Worm (Caenorhabditis elegans) whole organism, L2 larva: ENCODE data around the gene T04A6.2.

Experiments
- C34F6.9 ChIP-seq: fragments of 150-350 bp; optimal IDR thresholded peaks from 2 replicates; lab custom pipeline; 2014; ENCODE audit warnings: missing biosample characterization, missing genetic modification characterization
- F13H6.1 ChIP-seq: sonication (generic microtip); optimal IDR thresholded peaks from 2 replicates; lab custom pipeline; 2016; ENCODE audit warnings: missing genetic modification characterization, missing compliant biosample characterization
- R02D3.7 ChIP-seq: fragments of 150-350 bp; optimal IDR thresholded peaks from 2 replicates; lab custom pipeline; 2014; ENCODE audit warnings: missing biosample characterization, missing genetic modification characterization
- Y55F3AM.14 ChIP-seq: fragments of 200-800 bp; sonication (Bioruptor generic); optimal IDR thresholded peaks from 2 replicates; lab custom pipeline; 2018; ENCODE audit warnings: mild to moderate bottlenecking, missing genetic modification characterization, missing compliant biosample characterization
- ZK546.5 ChIP-seq: sonication (generic microtip); optimal IDR thresholded peaks from 2 replicates; lab custom pipeline; 2017; ENCODE audit warnings: missing biosample characterization, missing genetic modification characterization
- aly-2 ChIP-seq: fragments of 150-350 bp; optimal IDR thresholded peaks from 2 replicates; lab custom pipeline; 2014; ENCODE audit warnings: missing biosample characterization, missing genetic modification characterization
- ama-1 ChIP-seq: fragments of 150-350 bp; optimal IDR thresholded peaks from 2 replicates; lab custom pipeline; 2018; ENCODE audit warnings: inconsistent platforms
- blmp-1 ChIP-seq: sonication (generic microtip); optimal IDR thresholded peaks from 2 replicates; lab custom pipeline; 2017; ENCODE audit warnings: missing genetic modification characterization, mild to moderate bottlenecking, missing compliant biosample characterization, antibody characterized with exemption, moderate library complexity; ENCODE audit not compliant: insufficient read depth
- crh-2 ChIP-seq: sonication (generic microtip); optimal IDR thresholded peaks from 2 replicates; lab custom pipeline; 2017; ENCODE audit warnings: missing biosample characterization, missing genetic modification characterization
- dmd-4 ChIP-seq: sonication (generic microtip); optimal IDR thresholded peaks from 2 replicates; lab custom pipeline; 2017; ENCODE audit warnings: missing biosample characterization, missing genetic modification characterization
- egl-27 ChIP-seq: sonication (generic microtip); optimal IDR thresholded peaks from 3 replicates; lab custom pipeline; 2017; ENCODE audit warnings: missing biosample characterization, missing genetic modification reagents, missing genetic modification characterization
- elt-1 ChIP-seq: fragments of 150-350 bp; optimal IDR thresholded peaks from 2 replicates; lab custom pipeline; 2014; ENCODE audit warnings: missing biosample characterization, missing genetic modification characterization
- elt-3 ChIP-seq: sonication (generic microtip); optimal IDR thresholded peaks from 2 replicates; lab custom pipeline; 2017; ENCODE audit warnings: missing biosample characterization, missing genetic modification characterization
- fos-1 ChIP-seq: fragments of 150-350 bp; optimal IDR thresholded peaks from 2 replicates; lab custom pipeline; 2014; ENCODE audit warnings: missing biosample characterization, missing genetic modification characterization
- gmeb-1 ChIP-seq: fragments of 150-350 bp; optimal IDR thresholded peaks from 2 replicates; lab custom pipeline; 2014; ENCODE audit warnings: missing biosample characterization, missing genetic modification characterization
- lin-11 ChIP-seq: fragments of 150-350 bp; sonication (generic microtip); optimal IDR thresholded peaks from 2 replicates; lab custom pipeline; 2014; ENCODE audit warnings: missing biosample characterization, missing genetic modification characterization, inconsistent platforms, mixed read lengths
- lin-13 ChIP-seq: fragments of 150-350 bp; optimal IDR thresholded peaks from 2 replicates; lab custom pipeline; 2014; ENCODE audit warnings: missing biosample characterization, missing genetic modification reagents, missing genetic modification characterization
- lin-39 ChIP-seq: fragments of 150-350 bp; optimal IDR thresholded peaks from 2 replicates; lab custom pipeline; 2014; ENCODE audit warnings: missing biosample characterization, missing genetic modification reagents, missing genetic modification characterization
- lsy-2 ChIP-seq, 2 experiments: fragments of 150-350 bp in 1 of 2; sonication (generic microtip) in 1 of 2; optimal IDR thresholded peaks; 2 replicates each; lab custom pipeline; 2014 to 2017; ENCODE audit warnings: missing biosample characterization in 2 of 2, missing genetic modification characterization in 2 of 2
- mdl-1 ChIP-seq, 2 experiments: fragments of 150-350 bp in 1 of 2; sonication (generic microtip) in 1 of 2; optimal IDR thresholded peaks; 2 replicates each; lab custom pipeline; 2017; ENCODE audit warnings: missing biosample characterization in 2 of 2, missing genetic modification characterization in 2 of 2
- nhr-10 ChIP-seq: sonication (generic microtip); optimal IDR thresholded peaks from 2 replicates; lab custom pipeline; 2017; ENCODE audit warnings: missing biosample characterization, missing genetic modification characterization
- nhr-11 ChIP-seq: fragments of 150-350 bp; optimal IDR thresholded peaks from 2 replicates; lab custom pipeline; 2014; ENCODE audit warnings: missing biosample characterization, missing genetic modification characterization
- nhr-12 ChIP-seq: fragments of 150-350 bp; optimal IDR thresholded peaks from 2 replicates; lab custom pipeline; 2014; ENCODE audit warnings: missing biosample characterization, missing genetic modification characterization
- nhr-129 ChIP-seq: fragments of 150-350 bp; optimal IDR thresholded peaks from 2 replicates; lab custom pipeline; 2014; ENCODE audit warnings: missing biosample characterization, missing genetic modification characterization
- nhr-25 ChIP-seq: fragments of 150-350 bp; sonication (generic microtip); optimal IDR thresholded peaks from 3 replicates; lab custom pipeline; 2014; ENCODE audit warnings: missing biosample characterization, missing genetic modification characterization
- nhr-6 ChIP-seq: fragments of 150-350 bp; optimal IDR thresholded peaks from 2 replicates; lab custom pipeline; 2014; ENCODE audit warnings: missing biosample characterization, missing genetic modification characterization
- nhr-77 ChIP-seq: fragments of 150-350 bp; optimal IDR thresholded peaks from 2 replicates; lab custom pipeline; 2014; ENCODE audit warnings: missing biosample characterization, missing genetic modification characterization
- peb-1 ChIP-seq: fragments of 150-350 bp; optimal IDR thresholded peaks from 2 replicates; lab custom pipeline; 2014; ENCODE audit warnings: missing biosample characterization, missing genetic modification characterization
- skn-1 ChIP-seq: sonication (generic microtip); optimal IDR thresholded peaks from 2 replicates; lab custom pipeline; 2017; ENCODE audit warnings: missing biosample characterization, missing genetic modification characterization
- sma-3 ChIP-seq: sonication (generic microtip); optimal IDR thresholded peaks from 2 replicates; lab custom pipeline; 2016; ENCODE audit warnings: missing genetic modification reagents, missing genetic modification characterization, missing compliant biosample characterization
- sma-9 ChIP-seq, 2 experiments: fragments of 150-350 bp in 1 of 2; sonication (generic microtip) in 1 of 2; optimal IDR thresholded peaks; 2 replicates each; lab custom pipeline; 2014 to 2016; ENCODE audit warnings: missing genetic modification characterization in 2 of 2, mild to moderate bottlenecking in 1 of 2, missing biosample characterization in 1 of 2, missing compliant biosample characterization in 1 of 2, missing genetic modification reagents in 1 of 2, moderate library complexity in 1 of 2
- snpc-4 ChIP-seq: fragments of 150-350 bp; optimal IDR thresholded peaks from 2 replicates; lab custom pipeline; 2014; ENCODE audit warnings: missing biosample characterization, missing genetic modification characterization
- unc-55 ChIP-seq: fragments of 150-350 bp; sonication (generic microtip); optimal IDR thresholded peaks from 3 replicates; lab custom pipeline; 2014; ENCODE audit warnings: missing biosample characterization, missing genetic modification reagents, missing genetic modification characterization
- zag-1 ChIP-seq: fragments of 150-350 bp; optimal IDR thresholded peaks from 2 replicates; lab custom pipeline; 2014; ENCODE audit warnings: missing biosample characterization, missing genetic modification characterization
- ztf-1 ChIP-seq: fragments of 200-800 bp; sonication (Bioruptor generic); conservative IDR thresholded peaks from 2 replicates; pipeline ENCODE4 v1.3.6; 2022; ENCODE audit warnings: missing genetic modification characterization, missing compliant biosample characterization
- ztf-11 ChIP-seq: sonication (generic microtip); optimal IDR thresholded peaks from 2 replicates; lab custom pipeline; 2017; ENCODE audit warnings: missing biosample characterization, missing genetic modification characterization

Gene T04A6.2

ce11 chrIII:7622922-7623321, 8.3 kb downstream of the T04A6.2 start:
- no peak for TF ChIP-seq elt-3 (tag; lab: Kevin White, UChicago)
- no peak for TF ChIP-seq peb-1 (tag; lab: Kevin White, UChicago)
- TF ChIP-seq gmeb-1 = no peak
- no peak for TF ChIP-seq nhr-12 (tag; lab: Kevin White, UChicago)
- TF ChIP-seq fos-1 (tag; lab: Kevin White, UChicago) = peak; percentile 41
- TF ChIP-seq unc-55 (GFP tag; lab: Kevin White, UChicago) = no peak
- no peak for TF ChIP-seq nhr-6 (tag; lab: Kevin White, UChicago)
- TF ChIP-seq sma-9 (GFP tag; optimal IDR thresholded peaks at IDR 0.05; lab: Kevin White, UChicago) = peak; percentile 47
- TF ChIP-seq sma-9 (tag; optimal IDR thresholded peaks at IDR 0.05; lab: Kevin White, UChicago) = no peak
- no peak for TF ChIP-seq lin-39 (tag; lab: Kevin White, UChicago)
- peak; percentile 20 for TF ChIP-seq sma-3 (GFP tag; lab: Kevin White, UChicago)
- TF ChIP-seq nhr-25 (tag; lab: Kevin White, UChicago) = no peak
- TF ChIP-seq crh-2 (tag; lab: Kevin White, UChicago) = no peak
- no peak for TF ChIP-seq egl-27
- TF ChIP-seq ztf-11 (tag; lab: Kevin White, UChicago) = no peak
- TF ChIP-seq mdl-1 (tag; optimal IDR thresholded peaks at IDR 0.05; lab: Kevin White, UChicago) = no peak
- TF ChIP-seq blmp-1 (tag; lab: Kevin White, UChicago) = no peak
- no peak for TF ChIP-seq dmd-4
- no peak for TF ChIP-seq nhr-10 (tag; lab: Kevin White, UChicago)
- TF ChIP-seq, all 48 proteins: peak for 3

ce11 chrIII:7625086-7625485, 10.5 kb downstream of the T04A6.2 start, which contains the start of gene fbn-1:
TSS of gene fbn-1 (plus strand) at chrIII:7625386.
- TF ChIP-seq peb-1 (tag; lab: Kevin White, UChicago) (no peak), nhr-25 (tag; lab: Kevin White, UChicago) (no peak), zag-1 (tag; lab: Kevin White, UChicago) (no peak), nhr-129 (tag; lab: Kevin White, UChicago) (no peak), nhr-77 (no peak), lin-13 (no peak), gmeb-1 (no peak), Y55F3AM.14 (GFP tag; lab: Kevin White, UChicago) (no peak), F13H6.1 (no peak), C34F6.9 (tag; lab: Kevin White, UChicago) (no peak), skn-1 (no peak), nhr-10 (tag; lab: Kevin White, UChicago) (no peak)

- TF ChIP-seq ztf-1 (GFP tag; lab: Robert Waterston, UW) (no peak), ztf-11 (tag; lab: Kevin White, UChicago) (no peak), snpc-4 (tag; lab: Kevin White, UChicago) (no peak), nhr-129 (tag; lab: Kevin White, UChicago) (no peak), blmp-1 (tag; lab: Kevin White, UChicago) (no peak), ZK546.5 (no peak), lin-11 (tag; lab: Kevin White, UChicago) (no peak), Y55F3AM.14 (GFP tag; lab: Kevin White, UChicago) (no peak), lin-13 (no peak), aly-2 (tag; lab: Kevin White, UChicago) (no peak), nhr-11 (no peak), gmeb-1 (no peak)
Measured at ce11 chrIII:7641337-7641736, 26.7 kb downstream of the T04A6.2 start.

ce11 chrIII:7642015-7642414, 27.4 kb downstream of the T04A6.2 start:
- TF ChIP-seq crh-2 (tag; lab: Kevin White, UChicago) (peak; percentile 13), sma-9 (GFP tag; optimal IDR thresholded peaks at IDR 0.05; lab: Kevin White, UChicago) (peak; percentile 56), sma-9 (tag; optimal IDR thresholded peaks at IDR 0.05; lab: Kevin White, UChicago) (no peak), ama-1 (lab: Kevin White, UChicago) (peak; percentile 43), zag-1 (tag; lab: Kevin White, UChicago) (no peak), lsy-2 (tag; optimal IDR thresholded peaks at IDR 0.05; lab: Kevin White, UChicago) (peak; percentile 16 to 55), gmeb-1 (peak; percentile 44), elt-1 (tag; lab: Kevin White, UChicago) (no peak), mdl-1 (tag; optimal IDR thresholded peaks at IDR 0.05; lab: Kevin White, UChicago) (peak; percentile 10 to 71), nhr-25 (tag; lab: Kevin White, UChicago) (peak; percentile 14), fos-1 (tag; lab: Kevin White, UChicago) (peak; percentile 28), R02D3.7 (no peak), egl-27 (no peak), nhr-129 (tag; lab: Kevin White, UChicago) (peak; percentile 54), sma-3 (GFP tag; lab: Kevin White, UChicago) (peak; percentile 32)
